Fruit fly (Drosophila melanogaster) whole organism, pupa: Measurements from ENCODE around the gene CG43249.
A peak's percentile ranks its signal among the peaks of the same experiment; 100 is the strongest.

Source experiments
- CG10348 ChIP-seq: fragments of 200-800 bp; sonication (Bioruptor generic); IDR thresholded peaks from 2 replicates; pipeline ENCODE4 v1.3.6; 2022; ENCODE audit warnings: missing biosample characterization, missing genetic modification characterization
- CG12605 ChIP-seq: fragments of 200-800 bp; sonication (Bioruptor generic); IDR thresholded peaks from 2 replicates; pipeline ENCODE4 v1.3.6; 2022; ENCODE audit warnings: missing biosample characterization, missing genetic modification characterization
- CG13204 ChIP-seq: fragments of 200-800 bp; sonication (Bioruptor generic); optimal IDR thresholded peaks from 2 replicates; lab custom pipeline; 2018; ENCODE audit warnings: missing biosample characterization, mild to moderate bottlenecking, missing genetic modification characterization, moderate library complexity
- CG14655 ChIP-seq: fragments of 200-800 bp; sonication (Bioruptor generic); optimal IDR thresholded peaks from 3 replicates; lab custom pipeline; 2017; ENCODE audit warnings: mild to moderate bottlenecking, missing biosample characterization, missing genetic modification reagents, missing genetic modification characterization
- CG15710 ChIP-seq: fragments of 200-800 bp; sonication (Bioruptor generic); optimal IDR thresholded peaks from 2 replicates; lab custom pipeline; 2018; ENCODE audit warnings: missing biosample characterization, mild to moderate bottlenecking, missing genetic modification characterization, moderate library complexity
- CG17806 ChIP-seq: fragments of 200-800 bp; sonication (Bioruptor generic); optimal IDR thresholded peaks from 2 replicates; lab custom pipeline; 2018; ENCODE audit warnings: missing biosample characterization, mild to moderate bottlenecking, missing genetic modification characterization, moderate library complexity
- CG32121 ChIP-seq: fragments of 200-800 bp; sonication (Bioruptor generic); IDR thresholded peaks from 2 replicates; pipeline ENCODE4 v1.3.6; 2022; ENCODE audit warnings: missing biosample characterization, missing genetic modification characterization
- CG34367 ChIP-seq: fragments of 200-800 bp; sonication (Bioruptor generic); optimal IDR thresholded peaks from 2 replicates; lab custom pipeline; 2018; ENCODE audit warnings: missing biosample characterization, mild to moderate bottlenecking, missing genetic modification characterization
- CG4496 ChIP-seq: fragments of 200-800 bp; sonication (Bioruptor generic); IDR thresholded peaks from 3 replicates; pipeline ENCODE4 v1.3.6; 2022; ENCODE audit warnings: missing biosample characterization, missing genetic modification characterization
- CG8159 ChIP-seq: fragments of 200-800 bp; sonication (Bioruptor generic); optimal IDR thresholded peaks from 3 replicates; lab custom pipeline; 2018; ENCODE audit warnings: missing biosample characterization, mild to moderate bottlenecking, missing genetic modification characterization, moderate library complexity
- CG8301 ChIP-seq: fragments of 200-800 bp; sonication (Bioruptor generic); optimal IDR thresholded peaks from 2 replicates; lab custom pipeline; 2018; ENCODE audit warnings: missing biosample characterization, mild to moderate bottlenecking, missing genetic modification characterization
- CG9948 ChIP-seq: fragments of 200-800 bp; sonication (Bioruptor generic); optimal IDR thresholded peaks from 2 replicates; lab custom pipeline; 2018; ENCODE audit warnings: missing biosample characterization, mild to moderate bottlenecking, missing genetic modification characterization, moderate library complexity
- D1 ChIP-seq: fragments of 200-800 bp; sonication (Bioruptor generic); optimal IDR thresholded peaks from 2 replicates; lab custom pipeline; 2018; ENCODE audit warnings: missing biosample characterization, mild to moderate bottlenecking, missing genetic modification characterization, moderate library complexity
- EcR ChIP-seq: fragments of 200-800 bp; sonication (Bioruptor generic); optimal IDR thresholded peaks from 3 replicates; lab custom pipeline; 2019; ENCODE audit warnings: missing biosample characterization, missing genetic modification characterization, mild to moderate bottlenecking, moderate library complexity, missing genetic modification reagents
- Ets98B ChIP-seq: fragments of 200-800 bp; sonication (Bioruptor generic); IDR thresholded peaks from 2 replicates; pipeline ENCODE4 v1.3.6; 2022; ENCODE audit warnings: missing biosample characterization, missing genetic modification characterization
- Pif1A ChIP-seq: fragments of 200-800 bp; sonication (Bioruptor generic); optimal IDR thresholded peaks from 3 replicates; lab custom pipeline; 2016; ENCODE audit warnings: missing biosample characterization, missing genetic modification characterization
- Pif1B ChIP-seq: fragments of 200-800 bp; sonication (Bioruptor generic); optimal IDR thresholded peaks from 3 replicates; lab custom pipeline; 2016; ENCODE audit warnings: missing biosample characterization, missing genetic modification characterization
- Snoo ChIP-seq: fragments of 200-800 bp; sonication (Bioruptor generic); optimal IDR thresholded peaks from 3 replicates; lab custom pipeline; 2017; ENCODE audit warnings: missing biosample characterization, mild to moderate bottlenecking, missing genetic modification characterization, inconsistent platforms
- fd96Ca ChIP-seq: fragments of 200-800 bp; sonication (Bioruptor generic); IDR thresholded peaks from 3 replicates; pipeline ENCODE4 v1.3.6; 2022; ENCODE audit warnings: missing biosample characterization, missing genetic modification characterization
- gl ChIP-seq: fragments of 200-800 bp; sonication (Bioruptor generic); optimal IDR thresholded peaks from 2 replicates; lab custom pipeline; 2018; ENCODE audit warnings: missing biosample characterization, mild to moderate bottlenecking, missing genetic modification characterization
- rn ChIP-seq: fragments of 200-800 bp; sonication (Bioruptor generic); IDR thresholded peaks from 2 replicates; pipeline ENCODE4 v1.3.6; 2022; ENCODE audit warnings: missing biosample characterization, missing genetic modification characterization

The CG43249 gene

DNA sequence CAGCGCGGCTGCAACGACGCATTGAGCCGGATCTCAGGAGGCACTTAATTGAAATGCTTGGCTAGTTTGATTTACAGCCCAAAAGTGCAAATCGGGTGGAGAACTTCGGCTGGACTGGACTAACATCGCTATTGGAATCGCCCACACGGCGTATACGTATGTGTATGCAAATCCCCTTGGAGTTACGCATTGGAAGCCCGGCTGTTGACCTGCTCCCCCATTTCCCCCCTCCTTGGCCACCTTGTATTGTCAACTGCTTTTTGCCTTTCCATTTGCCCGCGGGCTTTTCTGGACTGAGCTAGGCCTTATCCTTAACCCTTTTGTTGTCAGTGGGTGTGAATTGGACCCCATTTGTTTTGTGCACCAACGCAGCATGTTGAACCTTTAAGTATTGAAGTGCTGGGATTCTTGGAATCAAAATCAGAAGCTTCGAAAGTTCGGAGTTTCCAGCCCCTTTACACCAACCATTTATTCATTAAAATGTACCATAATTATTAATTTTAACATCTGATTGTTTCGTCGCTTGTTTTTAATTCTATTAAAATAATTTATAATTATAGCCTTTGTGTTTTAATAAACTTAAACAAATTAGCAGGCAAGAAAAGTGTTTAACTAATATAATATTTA, 28.6 kb upstream of the CG43249 start:
- TF ChIP-seq CG12605, result no peak
- no peak for TF ChIP-seq Snoo
- TF ChIP-seq Ets98B (GFP tag; lab: Robert Waterston, UW), result no peak
- no peak for TF ChIP-seq rn (GFP tag; lab: Robert Waterston, UW)
- TF ChIP-seq CG15710 (tag; lab: Kevin White, UChicago), result peak; percentile 41
- TF ChIP-seq CG8159 (tag; lab: Kevin White, UChicago), result peak; percentile 63
- no peak for TF ChIP-seq Pif1B (GFP tag; lab: Kevin White, UChicago)
- peak; percentile 75 for TF ChIP-seq EcR (GFP tag; lab: Kevin White, UChicago)
- peak; percentile 41 for TF ChIP-seq CG14655 (GFP tag; lab: Kevin White, UChicago)
- TF ChIP-seq CG32121 (GFP tag; lab: Robert Waterston, UW), result no peak
- TF ChIP-seq CG4496 (GFP tag; lab: Robert Waterston, UW), result no peak
- no peak for TF ChIP-seq CG8301 (tag; lab: Kevin White, UChicago)
- peak; percentile 20 for TF ChIP-seq CG34367 (tag; lab: Kevin White, UChicago)
- TF ChIP-seq CG17806 (tag; lab: Kevin White, UChicago), result peak; percentile 39
- no peak for TF ChIP-seq fd96Ca
- no peak for TF ChIP-seq D1 (tag; lab: Kevin White, UChicago)
- TF ChIP-seq Pif1A, result no peak
- TF ChIP-seq CG9948 (tag; lab: Kevin White, UChicago), result peak; percentile 49

DNA sequence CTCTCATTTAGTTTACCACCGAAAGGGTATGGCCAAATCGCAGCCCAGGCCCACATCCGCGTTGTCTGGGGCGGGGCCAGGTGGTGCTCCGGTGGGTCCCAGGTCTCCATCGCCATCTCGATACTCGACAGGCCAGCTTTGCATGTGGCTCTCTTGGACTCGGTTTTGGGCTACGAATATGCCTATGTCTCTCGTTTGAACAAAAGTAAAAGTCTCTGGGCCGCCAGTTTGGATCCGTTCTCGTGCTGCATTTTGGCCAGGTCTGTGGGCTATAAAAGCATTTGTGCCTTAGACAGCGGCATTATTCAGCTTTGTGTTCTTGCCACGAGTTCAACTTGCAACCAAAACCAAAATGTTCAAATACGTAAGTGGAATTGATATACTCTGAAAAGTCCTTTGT, 26.9 kb upstream of the CG43249 start, which contains the start of gene CG13065:
Gene CG13065 (plus strand): TSS at position 301 of the 400 bp plus-strand sequence.
- TF ChIP-seq CG34367 (tag; lab: Kevin White, UChicago) (no peak), gl (tag; lab: Kevin White, UChicago) (no peak), CG9948 (tag; lab: Kevin White, UChicago) (no peak), CG13204 (GFP tag; lab: Kevin White, UChicago) (no peak), CG15710 (tag; lab: Kevin White, UChicago) (no peak), EcR (GFP tag; lab: Kevin White, UChicago) (no peak), CG12605 (no peak), Pif1A (no peak), CG17806 (tag; lab: Kevin White, UChicago) (no peak), CG4496 (GFP tag; lab: Robert Waterston, UW) (no peak), fd96Ca (no peak), CG8159 (tag; lab: Kevin White, UChicago) (no peak), Pif1B (GFP tag; lab: Kevin White, UChicago) (no peak)
- TF ChIP-seq, all 21 proteins: peak for 0

DNA sequence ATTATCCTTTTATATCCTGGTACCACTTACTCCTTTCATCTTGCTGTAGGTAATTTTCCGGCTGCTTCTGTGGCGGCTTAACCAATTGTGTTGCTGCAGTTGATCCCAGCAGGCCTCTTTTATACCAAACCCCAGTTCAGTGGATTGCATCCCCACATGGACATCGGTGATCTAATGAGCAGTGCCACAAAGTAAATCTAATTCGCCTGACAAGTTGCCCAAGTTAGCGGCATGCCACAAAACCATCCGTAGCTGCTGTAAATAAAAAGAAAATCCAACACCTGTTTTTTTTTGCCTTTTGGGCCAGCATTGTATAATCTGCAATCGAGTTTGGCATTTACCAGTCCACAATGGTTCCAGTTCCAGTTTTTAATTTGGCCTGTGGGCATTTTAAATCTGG, 24.9 kb upstream of the CG43249 start, which contains the start of gene CG13050:
Gene CG13050 (minus strand): TSS at position 101 of the 400 bp plus-strand sequence.
- TF ChIP-seq CG8301 (tag; lab: Kevin White, UChicago) (no peak), D1 (tag; lab: Kevin White, UChicago) (no peak), fd96Ca (no peak), CG13204 (GFP tag; lab: Kevin White, UChicago) (no peak), Pif1B (GFP tag; lab: Kevin White, UChicago) (no peak), gl (tag; lab: Kevin White, UChicago) (no peak), CG14655 (GFP tag; lab: Kevin White, UChicago) (no peak)

DNA sequence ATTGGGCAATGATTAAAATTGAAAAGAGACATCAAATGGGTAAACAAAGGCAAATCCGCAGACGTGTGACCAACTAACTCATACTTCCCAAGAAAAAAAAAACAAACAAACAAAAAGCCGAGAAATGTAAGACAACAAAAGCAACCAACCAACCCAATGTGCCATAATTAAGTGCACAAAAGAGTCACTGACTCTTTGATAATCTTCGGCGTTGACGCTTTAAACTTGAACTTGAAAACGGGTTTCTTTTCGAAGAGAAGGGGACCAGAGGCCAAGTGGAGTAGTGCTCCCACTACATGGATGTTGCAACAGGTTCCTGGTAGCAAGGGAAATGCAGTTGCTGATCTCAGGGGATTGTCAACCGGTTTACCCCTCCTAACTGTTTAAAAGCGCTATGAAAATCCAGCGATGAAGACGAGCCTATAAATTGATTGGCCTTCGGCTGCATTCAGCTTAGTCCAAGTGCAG, 24.1 kb upstream of the CG43249 start, which contains the start of gene CG13064:
Gene CG13064 (plus strand): TSS at position 418 of the 468 bp plus-strand sequence.
- TF ChIP-seq CG8159 (tag; lab: Kevin White, UChicago) (no peak), EcR (GFP tag; lab: Kevin White, UChicago) (peak; percentile 96), rn (GFP tag; lab: Robert Waterston, UW) (no peak)
- TF ChIP-seq, all 21 proteins: peak for 1

DNA sequence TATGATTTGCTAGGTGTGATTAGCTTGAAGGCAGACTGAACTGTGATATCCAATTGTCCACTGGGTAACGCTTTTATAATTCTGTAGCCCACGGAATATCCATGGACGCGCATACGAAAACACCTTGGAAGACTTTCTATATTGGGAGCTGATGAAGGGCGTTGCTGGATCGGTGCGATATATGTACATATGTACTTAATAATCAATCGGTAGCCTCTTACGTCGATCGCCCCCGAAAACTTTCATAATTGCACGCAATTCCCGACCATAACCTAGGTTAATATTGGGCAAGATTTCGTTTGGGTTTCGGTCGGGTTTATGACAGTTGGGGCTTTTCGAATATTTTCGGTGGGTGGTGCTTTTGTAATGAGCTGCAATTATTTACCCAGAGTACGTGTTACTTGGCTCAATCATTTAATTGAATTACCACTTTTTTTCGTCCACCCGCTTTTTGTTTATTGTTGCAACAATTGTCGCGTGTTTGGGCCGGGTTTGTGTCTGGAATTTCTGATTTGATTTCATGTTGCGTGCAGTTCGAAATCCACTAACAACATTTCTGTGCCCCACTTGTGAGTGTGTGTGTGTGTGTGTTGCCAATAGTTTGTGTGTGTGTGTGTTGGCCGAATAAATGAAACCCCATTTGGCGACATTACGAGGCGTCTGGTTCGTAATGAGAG, 22.1 kb upstream of the CG43249 start, which contains the start of gene CG13049:
Gene CG13049 (minus strand): TSS at position 51 of the 677 bp plus-strand sequence.
- TF ChIP-seq CG32121 (GFP tag; lab: Robert Waterston, UW), result no peak
- TF ChIP-seq CG34367 (tag; lab: Kevin White, UChicago), result no peak
- TF ChIP-seq rn (GFP tag; lab: Robert Waterston, UW), result no peak
- no peak for TF ChIP-seq gl (tag; lab: Kevin White, UChicago)
- no peak for TF ChIP-seq fd96Ca
- TF ChIP-seq Ets98B (GFP tag; lab: Robert Waterston, UW), result no peak
- no peak for TF ChIP-seq Snoo
- TF ChIP-seq CG9948 (tag; lab: Kevin White, UChicago), result no peak
- no peak for TF ChIP-seq CG15710 (tag; lab: Kevin White, UChicago)
- TF ChIP-seq CG12605, result no peak
- no peak for TF ChIP-seq EcR (GFP tag; lab: Kevin White, UChicago)
- no peak for TF ChIP-seq Pif1A
- TF ChIP-seq CG4496 (GFP tag; lab: Robert Waterston, UW), result no peak
- TF ChIP-seq CG8301 (tag; lab: Kevin White, UChicago), result no peak
- TF ChIP-seq, all 21 proteins: peak for 0

DNA sequence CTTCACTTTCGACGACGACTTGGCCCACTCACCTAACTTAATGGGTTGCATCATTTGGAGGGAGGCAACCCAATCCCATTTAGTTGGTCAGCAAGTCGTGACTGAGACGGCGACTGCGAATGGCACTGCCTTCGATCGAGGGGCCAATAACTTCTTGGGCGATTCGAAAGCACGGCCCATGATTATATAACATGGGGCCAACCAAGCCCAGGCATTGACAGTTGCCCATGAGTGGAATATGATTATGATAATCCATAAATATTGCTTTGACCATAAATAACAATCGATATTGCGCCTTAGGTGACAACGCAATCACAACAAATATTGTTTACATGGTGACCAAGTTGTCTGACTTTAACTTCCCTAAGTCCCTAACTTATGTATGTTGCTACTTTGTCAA, 20.3 kb upstream of the CG43249 start, which contains the start of gene CG13048:
Gene CG13048 (minus strand): TSS at position 101 of the 400 bp plus-strand sequence.
- TF ChIP-seq CG12605, result no peak
- TF ChIP-seq rn (GFP tag; lab: Robert Waterston, UW), result no peak
- 0 out of 2 replicates have a peak, but pooled peaks have one; percentile 16 for TF ChIP-seq CG10348 (GFP tag; lab: Robert Waterston, UW)
